Fruit fly (Drosophila melanogaster) whole organism, wandering third instar larva: Measurements from ENCODE around the gene CG33969.
A peak's percentile ranks its signal among the peaks of the same experiment; 100 is the strongest.

Experiments used
- Abd-B ChIP-seq: fragments of >200 bp; optimal IDR thresholded peaks from 2 replicates; lab custom pipeline; 2017; ENCODE audit warnings: missing biosample characterization, missing genetic modification characterization
- CG32264 ChIP-seq: fragments of 200-800 bp; sonication (Bioruptor generic); optimal IDR thresholded peaks from 2 replicates; lab custom pipeline; 2016; ENCODE audit warnings: missing biosample characterization, missing genetic modification characterization
- CG9705 ChIP-seq: fragments of 200-800 bp; sonication (Bioruptor generic); optimal IDR thresholded peaks from 2 replicates; lab custom pipeline; 2018; ENCODE audit warnings: missing biosample characterization, mild to moderate bottlenecking, missing genetic modification characterization
- CrebA ChIP-seq: fragments of 200-800 bp; sonication (Bioruptor generic); optimal IDR thresholded peaks from 2 replicates; lab custom pipeline; 2016; ENCODE audit warnings: missing biosample characterization, mild to moderate bottlenecking, missing genetic modification characterization, borderline replicate concordance
- Dfd ChIP-seq: fragments of >200 bp; optimal IDR thresholded peaks from 2 replicates; lab custom pipeline; 2017; ENCODE audit warnings: missing biosample characterization, missing genetic modification characterization
- Dif ChIP-seq: fragments of 200-275, 200-300 bp; sonication (Bioruptor generic); optimal IDR thresholded peaks from 2 replicates; lab custom pipeline; 2018; ENCODE audit warnings: missing biosample characterization, missing genetic modification characterization; ENCODE audit not compliant: partially characterized antibody
- GATAd ChIP-seq: sonication (Bioruptor generic); optimal IDR thresholded peaks from 2 replicates; lab custom pipeline; 2016; ENCODE audit warnings: missing biosample characterization, missing genetic modification characterization
- HLH106 ChIP-seq: fragments of 200-800 bp; optimal IDR thresholded peaks from 3 replicates; lab custom pipeline; 2019; ENCODE audit warnings: missing biosample characterization, mild to moderate bottlenecking, missing genetic modification characterization, moderate library complexity
- Hnf4 ChIP-seq: fragments of 200-800 bp; sonication (Bioruptor generic); optimal IDR thresholded peaks from 2 replicates; lab custom pipeline; 2016; ENCODE audit warnings: missing biosample characterization, mild to moderate bottlenecking, missing genetic modification characterization
- Hr78 ChIP-seq: fragments of >200 bp; optimal IDR thresholded peaks from 2 replicates; lab custom pipeline; 2017; ENCODE audit warnings: missing biosample characterization, missing genetic modification characterization
- Hr83 ChIP-seq: fragments of 200-300 bp; sonication (Bioruptor generic); optimal IDR thresholded peaks from 2 replicates; lab custom pipeline; 2016; ENCODE audit warnings: missing biosample characterization, mild to moderate bottlenecking, missing genetic modification characterization, moderate library complexity; ENCODE audit not compliant: poor library complexity, severe bottlenecking
- Jra ChIP-seq: sonication (Bioruptor generic); optimal IDR thresholded peaks from 2 replicates; lab custom pipeline; 2016; ENCODE audit warnings: missing biosample characterization, missing genetic modification characterization
- Myc ChIP-seq: fragments of >200 bp; optimal IDR thresholded peaks from 2 replicates; lab custom pipeline; 2017
- N ChIP-seq: fragments of >200 bp; optimal IDR thresholded peaks from 2 replicates; lab custom pipeline; 2018; ENCODE audit warnings: missing biosample characterization, missing external identifiers, missing genetic modification characterization
- OdsH ChIP-seq: fragments of 200-800 bp; sonication (Bioruptor generic); optimal IDR thresholded peaks from 2 replicates; lab custom pipeline; 2016; ENCODE audit warnings: missing biosample characterization, mild to moderate bottlenecking, missing genetic modification characterization
- Rel ChIP-seq, 2 experiments: fragments of 200-800 bp; sonication (Bioruptor generic) in 1 of 2; optimal IDR thresholded peaks; 2 replicates in 1 of 2; 3 replicates in 1 of 2; lab custom pipeline; 2016 to 2019; ENCODE audit warnings: mild to moderate bottlenecking in 2 of 2, missing biosample characterization in 2 of 2, missing genetic modification characterization in 2 of 2, moderate library complexity in 1 of 2
- Sp1 ChIP-seq: fragments of 200-800 bp; sonication (Bioruptor generic); optimal IDR thresholded peaks from 3 replicates; lab custom pipeline; 2019; ENCODE audit warnings: missing biosample characterization, mild to moderate bottlenecking, missing genetic modification characterization, moderate library complexity
- Vsx2 ChIP-seq: fragments of 200-300, 225-300 bp; sonication (Bioruptor generic); optimal IDR thresholded peaks from 2 replicates; lab custom pipeline; 2018; ENCODE audit warnings: missing biosample characterization, missing genetic modification characterization; ENCODE audit not compliant: partially characterized antibody
- br ChIP-seq: fragments of 200-800 bp; sonication (Bioruptor generic); optimal IDR thresholded peaks from 2 replicates; lab custom pipeline; 2016; ENCODE audit warnings: missing biosample characterization, missing genetic modification characterization
- brk ChIP-seq: fragments of 200-800 bp; sonication (Bioruptor generic); optimal IDR thresholded peaks from 2 replicates; lab custom pipeline; 2016; ENCODE audit warnings: missing biosample characterization, mild to moderate bottlenecking, missing genetic modification characterization
- dl ChIP-seq, 2 experiments: fragments of 175-275, 200-275 bp in 1 of 2; fragments of 200-275 bp in 1 of 2; sonication (Bioruptor generic); optimal IDR thresholded peaks; lab custom pipeline; 2018; ENCODE audit warnings: mild to moderate bottlenecking in 2 of 2, missing biosample characterization in 2 of 2, missing genetic modification characterization in 2 of 2, moderate library complexity in 2 of 2; ENCODE audit not compliant: partially characterized antibody in 2 of 2, insufficient read depth in 1 of 2
- dmrt93B ChIP-seq: fragments of 200-800 bp; sonication (Bioruptor generic); optimal IDR thresholded peaks from 2 replicates; lab custom pipeline; 2018; ENCODE audit warnings: missing biosample characterization, mild to moderate bottlenecking, missing genetic modification characterization
- dsf ChIP-seq: sonication (Bioruptor generic); optimal IDR thresholded peaks from 2 replicates; lab custom pipeline; 2016; ENCODE audit warnings: missing biosample characterization, missing genetic modification characterization, borderline replicate concordance
- ey ChIP-seq: fragments of 200-800 bp; sonication (Bioruptor generic); optimal IDR thresholded peaks from 2 replicates; lab custom pipeline; 2016; ENCODE audit warnings: missing biosample characterization, missing genetic modification characterization
- foxo ChIP-seq, 2 experiments: fragments of 200-800 bp; sonication (Bioruptor generic); optimal IDR thresholded peaks; 2 replicates in 1 of 2; 3 replicates in 1 of 2; lab custom pipeline; 2016 to 2017; ENCODE audit warnings: missing biosample characterization in 2 of 2, missing genetic modification characterization in 2 of 2
- fru ChIP-seq: fragments of 200-800 bp; sonication (Bioruptor generic); optimal IDR thresholded peaks from 3 replicates; lab custom pipeline; 2016; ENCODE audit warnings: missing biosample characterization, mild to moderate bottlenecking, missing genetic modification characterization
- h ChIP-seq: fragments of 200-800 bp; sonication (Bioruptor generic); optimal IDR thresholded peaks from 3 replicates; lab custom pipeline; 2016; ENCODE audit warnings: missing biosample characterization, mild to moderate bottlenecking, missing genetic modification characterization
- lola ChIP-seq: fragments of >200 bp; optimal IDR thresholded peaks from 2 replicates; lab custom pipeline; 2017; ENCODE audit warnings: missing biosample characterization, missing genetic modification characterization
- pan ChIP-seq: fragments of >200 bp; optimal IDR thresholded peaks from 2 replicates; lab custom pipeline; 2017
- psq ChIP-seq: fragments of 200-800 bp; sonication (Bioruptor generic); optimal IDR thresholded peaks from 3 replicates; lab custom pipeline; 2017; ENCODE audit warnings: missing biosample characterization, mild to moderate bottlenecking, missing genetic modification characterization, moderate library complexity
- rgr ChIP-seq: fragments of 200-800 bp; sonication (Bioruptor generic); optimal IDR thresholded peaks from 3 replicates; lab custom pipeline; 2016; ENCODE audit warnings: missing biosample characterization, mild to moderate bottlenecking, missing genetic modification characterization
- sage ChIP-seq: fragments of 200-800 bp; sonication (Bioruptor generic); optimal IDR thresholded peaks from 2 replicates; lab custom pipeline; 2016; ENCODE audit warnings: missing biosample characterization, mild to moderate bottlenecking, missing genetic modification characterization
- sv ChIP-seq: fragments of 200-800 bp; sonication (Bioruptor generic); optimal IDR thresholded peaks from 3 replicates; lab custom pipeline; 2016; ENCODE audit warnings: missing biosample characterization, missing genetic modification characterization
- tai ChIP-seq: sonication (Bioruptor generic); optimal IDR thresholded peaks from 2 replicates; lab custom pipeline; 2016; ENCODE audit warnings: missing biosample characterization, missing genetic modification characterization
- usp ChIP-seq: fragments of >200 bp; optimal IDR thresholded peaks from 2 replicates; lab custom pipeline; 2017; ENCODE audit warnings: missing biosample characterization, missing genetic modification characterization
- woc ChIP-seq: sonication (Bioruptor generic); optimal IDR thresholded peaks from 2 replicates; lab custom pipeline; 2016; ENCODE audit warnings: missing biosample characterization, mild to moderate bottlenecking, missing genetic modification characterization

The CG33969 gene

DNA sequence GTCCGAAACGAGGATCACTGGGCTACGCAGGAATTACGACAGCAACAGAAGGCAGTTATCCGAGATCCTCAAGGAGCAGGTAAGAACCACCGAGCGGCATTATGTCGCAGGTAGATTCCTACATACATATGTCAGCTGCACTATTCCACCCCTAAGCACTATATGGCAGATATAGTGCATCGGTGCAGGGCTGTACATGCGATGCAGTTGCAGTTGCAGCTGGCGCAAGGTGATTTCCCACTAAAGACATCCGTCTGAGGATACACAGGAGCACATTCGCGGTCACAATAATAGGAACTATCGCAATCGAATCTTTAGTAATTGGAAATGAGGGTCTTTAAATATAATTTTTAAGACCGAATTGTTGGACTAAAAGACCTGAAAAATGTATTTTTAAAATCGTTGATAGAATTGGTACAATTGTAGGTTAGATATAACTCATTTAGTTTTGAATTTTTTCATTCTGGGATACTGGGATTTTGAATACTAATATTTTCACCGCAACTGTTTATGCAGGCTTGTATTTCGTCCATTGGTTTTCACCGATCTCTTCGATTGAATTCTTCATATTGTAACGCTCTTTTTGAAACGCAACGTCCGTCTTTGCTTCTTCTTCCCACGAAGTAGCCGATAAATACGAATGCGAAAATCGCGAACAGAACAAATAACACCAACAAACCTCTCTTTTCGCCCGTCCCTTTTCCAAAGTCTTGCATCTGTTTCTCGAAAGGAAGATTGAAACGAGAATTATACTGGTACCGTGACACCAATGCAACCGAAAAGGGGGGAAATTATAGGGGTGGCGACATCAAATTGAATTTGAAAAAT is 9.5 kb upstream of the CG33969 start:
- TF ChIP-seq Rel (GFP tag; optimal IDR thresholded peaks at IDR 0.05; lab: Kevin White, UChicago) (peak; percentile 58), Rel (tag; optimal IDR thresholded peaks at IDR 0.05; lab: Kevin White, UChicago) (peak; percentile 50), Dfd (GFP tag; lab: Kevin White, UChicago) (no peak), Abd-B (GFP tag; lab: Kevin White, UChicago) (no peak), foxo (GFP tag; optimal IDR thresholded peaks at IDR 0.05; lab: Kevin White, UChicago) (peak in 1 of 2 experiments; percentile 61), dmrt93B (GFP tag; lab: Kevin White, UChicago) (peak; percentile 22), ey (GFP tag; lab: Kevin White, UChicago) (peak; percentile 71), CrebA (no peak), CG32264 (GFP tag; lab: Kevin White, UChicago) (peak; percentile 54), br (peak; percentile 66), h (GFP tag; lab: Kevin White, UChicago) (peak; percentile 75), Sp1 (GFP tag; lab: Kevin White, UChicago) (peak; percentile 79), psq (GFP tag; lab: Kevin White, UChicago) (peak; percentile 93), HLH106 (tag; lab: Kevin White, UChicago) (peak; percentile 78), lola (GFP tag; lab: Kevin White, UChicago) (no peak), CG9705 (GFP tag; lab: Kevin White, UChicago) (peak; percentile 40), GATAd (GFP tag; lab: Kevin White, UChicago) (no peak), dsf (GFP tag; lab: Kevin White, UChicago) (no peak), sage (no peak), usp (GFP tag; lab: Kevin White, UChicago) (no peak), OdsH (GFP tag; lab: Kevin White, UChicago) (peak; percentile 68), tai (GFP tag; lab: Kevin White, UChicago) (peak; percentile 19), Hnf4 (peak; percentile 52), fru (GFP tag; lab: Kevin White, UChicago) (peak; percentile 60), Jra (GFP tag; lab: Kevin White, UChicago) (peak; percentile 55), pan (lab: Kevin White, UChicago) (no peak), brk (GFP tag; lab: Kevin White, UChicago) (peak; percentile 49), rgr (peak; percentile 51), woc (GFP tag; lab: Kevin White, UChicago) (peak; percentile 44), Dif (GFP tag; lab: Kevin White, UChicago) (peak; percentile 9)

DNA sequence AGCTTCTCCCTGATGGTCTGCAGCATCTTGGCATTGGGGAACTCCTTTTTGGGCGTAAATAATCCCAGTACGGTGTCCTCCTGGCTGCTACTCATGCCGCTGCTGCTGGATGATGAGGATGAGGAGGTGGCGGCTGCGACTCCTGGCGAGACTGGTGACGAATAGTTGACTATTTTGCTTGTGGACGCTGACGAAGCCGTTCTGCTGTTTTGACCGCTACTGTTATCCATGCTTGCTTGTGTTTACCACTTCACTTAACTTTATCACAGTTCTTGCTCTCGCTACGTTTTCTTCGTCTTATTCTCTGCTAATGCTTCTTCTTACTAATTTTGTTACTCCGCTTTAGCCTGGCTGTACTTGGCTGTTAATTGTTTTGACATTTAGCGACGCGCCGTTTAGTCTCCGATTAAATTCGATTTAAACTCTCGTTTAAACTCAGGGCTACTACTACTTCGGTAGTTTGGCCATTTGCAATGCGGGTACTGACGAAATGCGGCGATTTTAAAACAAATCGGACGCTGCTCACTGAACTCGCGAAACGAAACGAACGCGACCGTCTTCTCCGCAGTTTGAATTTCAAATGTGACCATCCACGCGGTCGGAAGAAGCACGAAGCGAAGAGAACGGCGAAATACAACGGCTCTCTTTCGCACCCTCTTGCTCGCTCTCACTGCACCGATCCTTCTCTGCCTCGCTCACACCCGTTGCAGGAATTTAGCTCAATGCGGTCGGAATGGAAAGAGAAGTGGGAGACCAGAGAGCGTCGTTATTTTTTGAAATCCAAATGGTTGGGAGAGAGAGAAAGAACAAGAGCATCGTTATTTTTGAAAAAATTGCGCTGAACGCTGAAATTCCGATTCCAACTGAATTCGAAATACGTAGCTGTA is 7.9 kb upstream of the CG33969 start, which contains the start of gene trbl:
Gene trbl, minus strand, starts transcription at position 584 of the 887 bp plus-strand sequence.
- TF ChIP-seq fru (GFP tag; lab: Kevin White, UChicago) (peak; percentile 42), Myc (lab: Kevin White, UChicago) (no peak), Jra (GFP tag; lab: Kevin White, UChicago) (no peak), dmrt93B (GFP tag; lab: Kevin White, UChicago) (no peak), brk (GFP tag; lab: Kevin White, UChicago) (no peak), Rel (GFP tag; optimal IDR thresholded peaks at IDR 0.05; lab: Kevin White, UChicago) (no peak), Rel (tag; optimal IDR thresholded peaks at IDR 0.05; lab: Kevin White, UChicago) (peak; percentile 16), CG32264 (GFP tag; lab: Kevin White, UChicago) (no peak), pan (lab: Kevin White, UChicago) (no peak), GATAd (GFP tag; lab: Kevin White, UChicago) (no peak), HLH106 (tag; lab: Kevin White, UChicago) (no peak), lola (GFP tag; lab: Kevin White, UChicago) (no peak), usp (GFP tag; lab: Kevin White, UChicago) (no peak), tai (GFP tag; lab: Kevin White, UChicago) (no peak), Abd-B (GFP tag; lab: Kevin White, UChicago) (no peak), sv (no peak), Dif (GFP tag; lab: Kevin White, UChicago) (peak; percentile 97), Hr83 (GFP tag; lab: Kevin White, UChicago) (peak; percentile 54), Sp1 (GFP tag; lab: Kevin White, UChicago) (peak; percentile 44), OdsH (GFP tag; lab: Kevin White, UChicago) (no peak), h (GFP tag; lab: Kevin White, UChicago) (no peak), dsf (GFP tag; lab: Kevin White, UChicago) (no peak), foxo (GFP tag; optimal IDR thresholded peaks at IDR 0.05; lab: Kevin White, UChicago) (no peak), Hnf4 (no peak), psq (GFP tag; lab: Kevin White, UChicago) (peak; percentile 99), sage (no peak), dl (GFP tag; optimal IDR thresholded peaks at IDR 0.05; lab: Kevin White, UChicago; ENCODE audit: insufficient read depth in 1 of 2, partially characterized antibody in 2 of 2) (peak; percentile 88 to 95), woc (GFP tag; lab: Kevin White, UChicago) (no peak), CG9705 (GFP tag; lab: Kevin White, UChicago) (no peak), CrebA (no peak), Hr78 (GFP tag; lab: Kevin White, UChicago) (no peak), rgr (peak; percentile 33), N (no peak), Vsx2 (GFP tag; lab: Kevin White, UChicago) (peak; percentile 87)
